Fruit fly (Drosophila melanogaster): ENCODE results near the gene tomboy20.
A peak's percentile ranks its signal among the peaks of the same experiment; 100 is the strongest.

The tomboy20 gene

dm6 chr3R:10706763-10707162, 29.0 kb downstream of the tomboy20 start, which contains the start of the genes CG31467 and CG14684:
CG31467 (minus strand) TSS chr3R:10706863.
CG14684 (plus strand) TSS chr3R:10706974.
- TF ChIP-seq D1 (tag; optimal IDR thresholded peaks at IDR 0.05) (no peak), CG17806 (tag; optimal IDR thresholded peaks at IDR 0.05) (no peak), CG8301 (tag; optimal IDR thresholded peaks at IDR 0.05) (no peak), CG34367 (tag; optimal IDR thresholded peaks at IDR 0.05) (no peak), Ets98B (GFP tag; IDR thresholded peaks at IDR 0.05) (no peak), CG13204 (GFP tag; optimal IDR thresholded peaks at IDR 0.05) (no peak)

- TF ChIP-seq CG15710 (tag; optimal IDR thresholded peaks at IDR 0.05) (no peak), Snoo (tag; optimal IDR thresholded peaks at IDR 0.05) (no peak), CG8159 (tag; optimal IDR thresholded peaks at IDR 0.05) (no peak), CG14655 (GFP tag; optimal IDR thresholded peaks at IDR 0.05) (no peak), fd96Ca (GFP tag; IDR thresholded peaks at IDR 0.05) (no peak), CG4496 (GFP tag; IDR thresholded peaks at IDR 0.05) (no peak), EcR (GFP tag; optimal IDR thresholded peaks at IDR 0.05) (no peak)
Observed at dm6 chr3R:10704975-10705374, 30.8 kb downstream of the tomboy20 start, which contains the start of gene CG31391. CG31391 (minus strand) TSS chr3R:10705075.

dm6 chr3R:10700638-10701037, 35.1 kb downstream of the tomboy20 start:
- TF ChIP-seq EcR (GFP tag; optimal IDR thresholded peaks at IDR 0.05), result no peak
- no peak for TF ChIP-seq CG12605 (GFP tag; IDR thresholded peaks at IDR 0.05)
- no peak for TF ChIP-seq fd96Ca (GFP tag; IDR thresholded peaks at IDR 0.05)
- TF ChIP-seq CG10348 (GFP tag; IDR thresholded peaks at IDR 0.05), result no peak
- no peak for TF ChIP-seq rn (GFP tag; IDR thresholded peaks at IDR 0.05)
- no peak for TF ChIP-seq D1 (tag; optimal IDR thresholded peaks at IDR 0.05)
- no peak for TF ChIP-seq CG8159 (tag; optimal IDR thresholded peaks at IDR 0.05)
- TF ChIP-seq CG8301 (tag; optimal IDR thresholded peaks at IDR 0.05), result no peak

- TF ChIP-seq EcR (GFP tag; optimal IDR thresholded peaks at IDR 0.05) (no peak), gl (tag; optimal IDR thresholded peaks at IDR 0.05) (no peak), D1 (tag; optimal IDR thresholded peaks at IDR 0.05) (no peak), rn (GFP tag; IDR thresholded peaks at IDR 0.05) (no peak), fd96Ca (GFP tag; IDR thresholded peaks at IDR 0.05) (no peak), CG13204 (GFP tag; optimal IDR thresholded peaks at IDR 0.05) (no peak), Snoo (tag; optimal IDR thresholded peaks at IDR 0.05) (no peak), CG12605 (GFP tag; IDR thresholded peaks at IDR 0.05) (no peak), CG4496 (GFP tag; IDR thresholded peaks at IDR 0.05) (no peak), Pif1B (GFP tag; optimal IDR thresholded peaks at IDR 0.05) (no peak), CG8301 (tag; optimal IDR thresholded peaks at IDR 0.05) (no peak), CG15710 (tag; optimal IDR thresholded peaks at IDR 0.05) (no peak), CG8159 (tag; optimal IDR thresholded peaks at IDR 0.05) (no peak), CG14655 (GFP tag; optimal IDR thresholded peaks at IDR 0.05) (no peak)
Observed at dm6 chr3R:10699020-10699951, 36.5 kb downstream of the tomboy20 start.

- TF ChIP-seq CG17806 (tag; optimal IDR thresholded peaks at IDR 0.05) (no peak), CG13204 (GFP tag; optimal IDR thresholded peaks at IDR 0.05) (no peak), Ets98B (GFP tag; IDR thresholded peaks at IDR 0.05) (0 out of 2 replicates have a peak, but pooled peaks have one; percentile 11), fd96Ca (GFP tag; IDR thresholded peaks at IDR 0.05) (no peak), CG8159 (tag; optimal IDR thresholded peaks at IDR 0.05) (no peak), Snoo (tag; optimal IDR thresholded peaks at IDR 0.05) (no peak), EcR (GFP tag; optimal IDR thresholded peaks at IDR 0.05) (no peak), CG9948 (tag; optimal IDR thresholded peaks at IDR 0.05) (no peak), CG15710 (tag; optimal IDR thresholded peaks at IDR 0.05) (no peak)
Observed at dm6 chr3R:10696371-10696777, 39.4 kb downstream of the tomboy20 start, which contains the start of the genes pug, CG14683 and CG46459. pug (plus strand) TSS chr3R:10696534. CG14683 (plus strand) TSS chr3R:10696647. CG46459 (plus strand) TSS chr3R:10696647.

- TF ChIP-seq CG14655 (GFP tag; optimal IDR thresholded peaks at IDR 0.05) (no peak), CG13204 (GFP tag; optimal IDR thresholded peaks at IDR 0.05) (no peak), D1 (tag; optimal IDR thresholded peaks at IDR 0.05) (no peak), CG8301 (tag; optimal IDR thresholded peaks at IDR 0.05) (no peak), Snoo (tag; optimal IDR thresholded peaks at IDR 0.05) (no peak), Ets98B (GFP tag; IDR thresholded peaks at IDR 0.05) (0 out of 2 replicates have a peak, but pooled peaks have one; percentile 20), gl (tag; optimal IDR thresholded peaks at IDR 0.05) (no peak), CG15710 (tag; optimal IDR thresholded peaks at IDR 0.05) (no peak), CG32121 (GFP tag; IDR thresholded peaks at IDR 0.05) (peak; percentile 44; the same call in 1 of the 2 replicates), CG12605 (GFP tag; IDR thresholded peaks at IDR 0.05) (no peak), CG8159 (tag; optimal IDR thresholded peaks at IDR 0.05) (no peak), Pif1B (GFP tag; optimal IDR thresholded peaks at IDR 0.05) (no peak), CG10348 (GFP tag; IDR thresholded peaks at IDR 0.05) (no peak), CG4496 (GFP tag; IDR thresholded peaks at IDR 0.05) (peak; percentile 70; the same call in 2 of the 3 replicates), Pif1A (GFP tag; optimal IDR thresholded peaks at IDR 0.05) (no peak), rn (GFP tag; IDR thresholded peaks at IDR 0.05) (no peak), CG9948 (tag; optimal IDR thresholded peaks at IDR 0.05) (no peak)
Observed at dm6 chr3R:10688835-10689234, 46.9 kb downstream of the tomboy20 start.

All from whole organism, pupa.